Worm (Caenorhabditis elegans): ENCODE data around the gene pqn-29.

The pqn-29 gene

ce11 chrIII:4612334-4612953 lies 33.7 kb downstream of the pqn-29 start, which contains the start of gene sel-2:
Gene sel-2, minus strand, starts transcription at chrIII:4612384.
- no peak for TF ChIP-seq unc-62 (GFP tag; optimal IDR thresholded peaks at IDR 0.05)

ce11 chrIII:4603837-4604236 lies 42.3 kb downstream of the pqn-29 start:
- no peak for TF ChIP-seq unc-62 (GFP tag; optimal IDR thresholded peaks at IDR 0.05)

DNA sequence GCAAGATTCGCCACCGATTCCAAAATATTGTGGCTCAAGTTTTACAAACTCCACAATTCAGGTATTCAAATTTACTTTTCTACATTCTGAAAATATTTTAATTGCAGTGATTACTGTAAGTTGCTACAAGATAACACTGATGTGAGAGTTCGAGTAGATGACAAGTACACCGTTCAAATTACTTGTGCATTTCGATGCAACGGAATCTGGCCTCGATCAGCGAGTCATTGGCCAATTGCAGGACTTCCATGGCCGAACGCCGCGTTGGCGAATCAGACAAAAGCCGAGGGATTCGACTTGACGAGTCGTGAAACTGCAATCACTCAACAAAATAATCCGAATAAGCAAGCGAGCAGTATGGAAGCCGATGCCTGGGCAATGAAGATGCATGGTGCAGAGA lies 44.9 kb downstream of the pqn-29 start:
- TF ChIP-seq unc-62 (GFP tag; optimal IDR thresholded peaks at IDR 0.05) = no peak

- no peak for TF ChIP-seq unc-62 (GFP tag; optimal IDR thresholded peaks at IDR 0.05)
Measured at ce11 chrIII:4600139-4600762, 45.9 kb downstream of the pqn-29 start, which contains the start of gene mab-21. Gene mab-21, plus strand, starts transcription at chrIII:4600753.

- no peak for TF ChIP-seq unc-62 (GFP tag; optimal IDR thresholded peaks at IDR 0.05)
Measured at ce11 chrIII:4595771-4596227, 50.3 kb downstream of the pqn-29 start, which contains the start of gene asb-1. Gene asb-1, minus strand, starts transcription at chrIII:4595821.

DNA sequence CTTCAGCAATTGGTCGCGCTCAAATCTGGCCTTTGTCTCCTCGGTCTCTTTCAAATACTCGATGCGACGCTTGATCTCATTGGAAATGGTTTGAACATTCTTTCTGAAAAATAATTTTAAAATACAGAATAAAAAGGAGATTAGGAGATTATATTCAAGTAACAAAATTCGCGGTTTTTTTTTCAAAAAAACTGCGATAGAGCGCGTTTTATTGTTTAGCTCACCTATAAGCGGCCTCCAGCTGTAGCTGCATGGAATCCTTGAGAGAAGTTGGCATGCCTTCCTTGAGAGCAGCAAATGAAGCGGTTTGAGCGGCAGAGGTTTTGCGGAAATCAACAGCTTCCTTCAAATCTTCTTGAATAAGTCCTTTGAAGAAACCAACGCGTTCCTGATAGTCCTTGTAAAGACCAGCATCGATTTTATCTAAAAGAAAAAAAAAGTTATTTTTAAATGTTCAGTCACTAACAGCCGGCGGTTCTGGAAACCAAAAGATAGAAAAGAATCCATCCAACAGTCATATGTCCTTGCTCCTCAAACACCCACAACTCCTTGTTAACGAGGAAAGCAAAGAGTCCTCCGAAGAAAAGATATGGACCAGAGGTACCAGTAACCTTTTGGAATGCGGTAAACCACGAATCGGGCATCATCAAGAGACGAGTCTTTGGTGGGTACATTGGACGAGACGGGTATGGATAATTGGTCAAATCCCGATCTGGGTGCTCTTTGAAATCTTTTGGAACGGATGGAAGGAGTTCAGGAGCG lies 51.2 kb downstream of the pqn-29 start:
- no peak for TF ChIP-seq unc-62 (GFP tag; optimal IDR thresholded peaks at IDR 0.05)

- TF ChIP-seq unc-62 (GFP tag; optimal IDR thresholded peaks at IDR 0.05) = no peak
Measured at ce11 chrIII:4594324-4594723, 51.8 kb downstream of the pqn-29 start, which contains the start of gene apc-11. Gene apc-11, minus strand, starts transcription at chrIII:4594424.
